Worm (Caenorhabditis elegans): ENCODE data around the gene M176.9.

Gene M176.9

ce11 chrII:9397496-9397895, 13.9 kb downstream of the M176.9 start, which contains the start of gene Y51B9A.9:
TSS of gene Y51B9A.9 (minus strand) at chrII:9397596.
- TF ChIP-seq ref-1 (GFP tag; conservative IDR thresholded peaks at IDR 0.05): no peak
- TF ChIP-seq tab-1 (GFP tag; IDR thresholded peaks at IDR 0.05): no peak
- TF ChIP-seq klf-2 (GFP tag; conservative IDR thresholded peaks at IDR 0.05): no peak
- no peak for TF ChIP-seq flt-1 (GFP tag; IDR thresholded peaks at IDR 0.05)
- TF ChIP-seq T22C8.4 (GFP tag; IDR thresholded peaks at IDR 0.05): no peak
- TF ChIP-seq cog-1 (tag; optimal IDR thresholded peaks at IDR 0.05): no peak
- no peak for TF ChIP-seq med-1 (GFP tag; optimal IDR thresholded peaks at IDR 0.05; ENCODE audit: insufficient read depth)
- TF ChIP-seq ztf-29 (GFP tag; IDR thresholded peaks at IDR 0.05): no peak
- TF ChIP-seq ztf-23 (GFP tag; IDR thresholded peaks at IDR 0.05): no peak

ce11 chrII:9392724-9393123, 18.7 kb downstream of the M176.9 start, which contains the start of gene lido-17:
TSS of gene lido-17 (minus strand) at chrII:9392824.
- TF ChIP-seq ref-1 (GFP tag; conservative IDR thresholded peaks at IDR 0.05): no peak
- no peak for TF ChIP-seq tab-1 (GFP tag; IDR thresholded peaks at IDR 0.05)
- TF ChIP-seq ztf-23 (GFP tag; IDR thresholded peaks at IDR 0.05): no peak
- no peak for TF ChIP-seq T22C8.4 (GFP tag; IDR thresholded peaks at IDR 0.05)
- no peak for TF ChIP-seq flt-1 (GFP tag; IDR thresholded peaks at IDR 0.05)
- no peak for TF ChIP-seq klf-2 (GFP tag; conservative IDR thresholded peaks at IDR 0.05)

- no peak for TF ChIP-seq med-1 (GFP tag; optimal IDR thresholded peaks at IDR 0.05; ENCODE audit: insufficient read depth)
- no peak for TF ChIP-seq ztf-23 (GFP tag; IDR thresholded peaks at IDR 0.05)
- TF ChIP-seq flt-1 (GFP tag; IDR thresholded peaks at IDR 0.05): no peak
- TF ChIP-seq T22C8.4 (GFP tag; IDR thresholded peaks at IDR 0.05): no peak
- no peak for TF ChIP-seq tab-1 (GFP tag; IDR thresholded peaks at IDR 0.05)
- TF ChIP-seq ref-1 (GFP tag; conservative IDR thresholded peaks at IDR 0.05): no peak
- no peak for TF ChIP-seq cog-1 (tag; optimal IDR thresholded peaks at IDR 0.05)
- no peak for TF ChIP-seq ztf-29 (GFP tag; IDR thresholded peaks at IDR 0.05)
Measured at ce11 chrII:9385241-9385640, 26.2 kb downstream of the M176.9 start, which contains the start of gene C06C3.7. TSS of gene C06C3.7 (plus strand) at chrII:9385541.

- TF ChIP-seq flt-1 (GFP tag; IDR thresholded peaks at IDR 0.05) (no peak), cog-1 (tag; optimal IDR thresholded peaks at IDR 0.05) (no peak), ztf-29 (GFP tag; IDR thresholded peaks at IDR 0.05) (no peak), T22C8.4 (GFP tag; IDR thresholded peaks at IDR 0.05) (no peak)
Measured at ce11 chrII:9379796-9380195, 31.6 kb downstream of the M176.9 start, which contains the start of gene srh-48. TSS of gene srh-48 (plus strand) at chrII:9380096.

ce11 chrII:9378174-9378573, 33.2 kb downstream of the M176.9 start:
- TF ChIP-seq med-1 (GFP tag; optimal IDR thresholded peaks at IDR 0.05; ENCODE audit: insufficient read depth) (no peak), ref-1 (GFP tag; conservative IDR thresholded peaks at IDR 0.05) (no peak), tab-1 (GFP tag; IDR thresholded peaks at IDR 0.05) (no peak), cog-1 (tag; optimal IDR thresholded peaks at IDR 0.05) (no peak), T22C8.4 (GFP tag; IDR thresholded peaks at IDR 0.05) (no peak), ztf-29 (GFP tag; IDR thresholded peaks at IDR 0.05) (no peak), ztf-23 (GFP tag; IDR thresholded peaks at IDR 0.05) (no peak), flt-1 (GFP tag; IDR thresholded peaks at IDR 0.05) (no peak), klf-2 (GFP tag; conservative IDR thresholded peaks at IDR 0.05) (no peak)

ce11 chrII:9377158-9377557, 34.2 kb downstream of the M176.9 start, which contains the start of gene C06C3.10:
TSS of gene C06C3.10 (minus strand) at chrII:9377258.
- TF ChIP-seq cog-1 (tag; optimal IDR thresholded peaks at IDR 0.05) (no peak), ref-1 (GFP tag; conservative IDR thresholded peaks at IDR 0.05) (no peak), ztf-29 (GFP tag; IDR thresholded peaks at IDR 0.05) (no peak), flt-1 (GFP tag; IDR thresholded peaks at IDR 0.05) (no peak), klf-2 (GFP tag; conservative IDR thresholded peaks at IDR 0.05) (no peak), T22C8.4 (GFP tag; IDR thresholded peaks at IDR 0.05) (no peak), ztf-23 (GFP tag; IDR thresholded peaks at IDR 0.05) (no peak), med-1 (GFP tag; optimal IDR thresholded peaks at IDR 0.05; ENCODE audit: insufficient read depth) (no peak), tab-1 (GFP tag; IDR thresholded peaks at IDR 0.05) (no peak)

- TF ChIP-seq med-1 (GFP tag; optimal IDR thresholded peaks at IDR 0.05; ENCODE audit: insufficient read depth): no peak
- TF ChIP-seq ztf-29 (GFP tag; IDR thresholded peaks at IDR 0.05): no peak
- TF ChIP-seq T22C8.4 (GFP tag; IDR thresholded peaks at IDR 0.05): no peak
- TF ChIP-seq tab-1 (GFP tag; IDR thresholded peaks at IDR 0.05): no peak
- TF ChIP-seq flt-1 (GFP tag; IDR thresholded peaks at IDR 0.05): no peak
- TF ChIP-seq klf-2 (GFP tag; conservative IDR thresholded peaks at IDR 0.05): no peak
- TF ChIP-seq ref-1 (GFP tag; conservative IDR thresholded peaks at IDR 0.05): no peak
- TF ChIP-seq cog-1 (tag; optimal IDR thresholded peaks at IDR 0.05): no peak
- TF ChIP-seq ztf-23 (GFP tag; IDR thresholded peaks at IDR 0.05): no peak
Measured at ce11 chrII:9374807-9375206, 36.6 kb downstream of the M176.9 start, which contains the start of gene C06C3.12. TSS of gene C06C3.12 (plus strand) at chrII:9375107.

- TF ChIP-seq cog-1 (tag; optimal IDR thresholded peaks at IDR 0.05) (no peak), ztf-23 (GFP tag; IDR thresholded peaks at IDR 0.05) (no peak), med-1 (GFP tag; optimal IDR thresholded peaks at IDR 0.05; ENCODE audit: insufficient read depth) (no peak), ref-1 (GFP tag; conservative IDR thresholded peaks at IDR 0.05) (no peak)
Measured at ce11 chrII:9372991-9373390, 38.4 kb downstream of the M176.9 start, which contains the start of gene C06C3.4. TSS of gene C06C3.4 (plus strand) at chrII:9373291.

ce11 chrII:9372393-9372792, 39.0 kb downstream of the M176.9 start, which contains the start of gene C06C3.3:
TSS of gene C06C3.3 (minus strand) at chrII:9372493.
- no peak for TF ChIP-seq ref-1 (GFP tag; conservative IDR thresholded peaks at IDR 0.05)
- no peak for TF ChIP-seq flt-1 (GFP tag; IDR thresholded peaks at IDR 0.05)
- TF ChIP-seq ztf-23 (GFP tag; IDR thresholded peaks at IDR 0.05): no peak
- no peak for TF ChIP-seq klf-2 (GFP tag; conservative IDR thresholded peaks at IDR 0.05)
- TF ChIP-seq T22C8.4 (GFP tag; IDR thresholded peaks at IDR 0.05): no peak
- no peak for TF ChIP-seq ztf-29 (GFP tag; IDR thresholded peaks at IDR 0.05)
- TF ChIP-seq tab-1 (GFP tag; IDR thresholded peaks at IDR 0.05): no peak
- no peak for TF ChIP-seq med-1 (GFP tag; optimal IDR thresholded peaks at IDR 0.05; ENCODE audit: insufficient read depth)
- TF ChIP-seq cog-1 (tag; optimal IDR thresholded peaks at IDR 0.05): no peak

ce11 chrII:9369394-9369793, 42.0 kb downstream of the M176.9 start:
- TF ChIP-seq ztf-23 (GFP tag; IDR thresholded peaks at IDR 0.05): no peak
- 0 out of 2 replicates have a peak, but pooled peaks have one; percentile 6 for TF ChIP-seq T22C8.4 (GFP tag; IDR thresholded peaks at IDR 0.05)
- TF ChIP-seq med-1 (GFP tag; optimal IDR thresholded peaks at IDR 0.05; ENCODE audit: insufficient read depth): no peak
